Comparison of ENCODE assay signal across 5 worm cellular contexts in genomic region chrIV:768312-768711, ce11.
TF ChIP-seq lines count a peak whose summit lies in the region.

TSS of gene F56B3.2 (minus strand) at chrIV:768584.

TF ChIP-seq in whole organism, L1 larva, 84 proteins besides CTCF, POLR2A, EP300 and RAD21:
- TF ChIP-seq aly-2 (tag; optimal IDR thresholded peaks at IDR 0.05; lab: Kevin White, UChicago) (no peak), blmp-1 (tag; optimal IDR thresholded peaks at IDR 0.05; lab: Kevin White, UChicago) (peak; percentile 100), fkh-4 (tag; optimal IDR thresholded peaks at IDR 0.05; lab: Kevin White, UChicago; ENCODE audit: borderline replicate concordance) (no peak)

TF ChIP-seq in whole organism, L2 larva, 48 proteins besides CTCF, POLR2A, EP300 and RAD21:
- TF ChIP-seq dmd-4 (tag; optimal IDR thresholded peaks at IDR 0.05; lab: Kevin White, UChicago) (no peak), peb-1 (tag; optimal IDR thresholded peaks at IDR 0.05; lab: Kevin White, UChicago) (no peak), blmp-1 (tag; optimal IDR thresholded peaks at IDR 0.05; lab: Kevin White, UChicago; ENCODE audit: insufficient read depth) (peak; percentile 56)
TF ChIP-seq in whole organism, L2 larva: peak in this region for 1.

TF ChIP-seq in whole organism, L3 larva, 47 proteins besides CTCF, POLR2A, EP300 and RAD21:
- TF ChIP-seq mml-1 (tag; optimal IDR thresholded peaks at IDR 0.05; lab: Kevin White, UChicago), result no peak
- TF ChIP-seq nhr-23 (tag; optimal IDR thresholded peaks at IDR 0.05; lab: Kevin White, UChicago), result peak; percentile 50
- TF ChIP-seq ceh-28 (tag; optimal IDR thresholded peaks at IDR 0.05; lab: Kevin White, UChicago), result peak; percentile 43
- peak; percentile 12 for TF ChIP-seq hmg-11 (tag; optimal IDR thresholded peaks at IDR 0.05; lab: Kevin White, UChicago)

TF ChIP-seq in whole organism, L4 larva, 104 proteins besides CTCF, POLR2A, EP300 and RAD21:
- TF ChIP-seq nhr-28 (tag; optimal IDR thresholded peaks at IDR 0.05; lab: Kevin White, UChicago), result no peak
- peak; percentile 32 for TF ChIP-seq ceh-28 (tag; optimal IDR thresholded peaks at IDR 0.05; lab: Kevin White, UChicago)
- peak; percentile 24 for TF ChIP-seq aha-1 (tag; lab: Kevin White, UChicago)
- no peak for TF ChIP-seq Y48G9A.11 (GFP tag; IDR thresholded peaks at IDR 0.05; lab: Robert Waterston, UW)
TF ChIP-seq in whole organism, L4 larva: peak in this region for 2.

TF ChIP-seq in whole organism, mixed stage, embryonic, 35 proteins besides CTCF, POLR2A, EP300 and RAD21:
- peak; percentile 93 for TF ChIP-seq blmp-1 (tag; optimal IDR thresholded peaks at IDR 0.05; lab: Kevin White, UChicago)
- TF ChIP-seq cnd-1 (tag; optimal IDR thresholded peaks at IDR 0.05; lab: Kevin White, UChicago), result no peak
- no peak for TF ChIP-seq M03D4.4 (tag; optimal IDR thresholded peaks at IDR 0.05; lab: Kevin White, UChicago)
- TF ChIP-seq lin-13 (tag; optimal IDR thresholded peaks at IDR 0.05; lab: Kevin White, UChicago), result no peak
- TF ChIP-seq nhr-28 (tag; optimal IDR thresholded peaks at IDR 0.05; lab: Kevin White, UChicago), result no peak
- TF ChIP-seq ceh-43 (GFP tag; optimal IDR thresholded peaks at IDR 0.05; lab: Kevin White, UChicago), result no peak
- peak; percentile 31 for TF ChIP-seq ham-2 (GFP tag; optimal IDR thresholded peaks at IDR 0.05; lab: Kevin White, UChicago)
- TF ChIP-seq sem-2 (GFP tag; optimal IDR thresholded peaks at IDR 0.05; lab: Kevin White, UChicago), result no peak
TF ChIP-seq in whole organism, mixed stage, embryonic: peak in this region for 2.

Comparison
In these comparisons a context has a peak if more than half of its experiments do, and no peak if none do; other contexts are left out.
1. Of the 29 proteins assayed by ChIP-seq in both whole organism, L4 larva and whole organism, L1 larva: peak only in whole organism, L4 larva: aha-1; only in whole organism, L1 larva: none; in both: none; in neither: 28.